Worm (Caenorhabditis elegans) whole organism, young adult: ENCODE measurements around the gene mrps-28.
A peak's percentile ranks its signal among the peaks of the same experiment; 100 is the strongest.

Source experiments
- B0035.1 ChIP-seq: sonication (generic microtip); optimal IDR thresholded peaks from 2 replicates; lab custom pipeline; 2016; ENCODE audit warnings: missing genetic modification characterization, mild to moderate bottlenecking, missing compliant biosample characterization, missing genotype, missing genetic modification reagents
- Y67H2A.10 ChIP-seq: fragments of 200-800 bp; sonication (Bioruptor generic); conservative IDR thresholded peaks from 2 replicates; pipeline ENCODE4 v1.3.6; 2022; ENCODE audit warnings: missing genetic modification reagents, missing genetic modification characterization, missing compliant biosample characterization
- ceh-79 ChIP-seq: sonication (generic microtip); optimal IDR thresholded peaks from 2 replicates; lab custom pipeline; 2017; ENCODE audit warnings: mild to moderate bottlenecking, missing genetic modification characterization, missing compliant biosample characterization
- madf-10 ChIP-seq: sonication (generic microtip); optimal IDR thresholded peaks from 2 replicates; lab custom pipeline; 2016; ENCODE audit warnings: mild to moderate bottlenecking, missing genetic modification characterization, missing compliant biosample characterization
- nhr-90 ChIP-seq: sonication (generic microtip); optimal IDR thresholded peaks from 2 replicates; lab custom pipeline; 2016; ENCODE audit warnings: missing genotype, mild to moderate bottlenecking, missing genetic modification characterization, missing compliant biosample characterization
- sea-2 ChIP-seq: fragments of 200-800 bp; sonication (Bioruptor generic); IDR thresholded peaks from 2 replicates; pipeline ENCODE4 v1.3.6; 2022; ENCODE audit warnings: missing genetic modification characterization, missing compliant biosample characterization

- TF ChIP-seq nhr-90 (tag; lab: Kevin White, UChicago) (peak; percentile 96), ceh-79 (peak; percentile 93), B0035.1 (tag; lab: Kevin White, UChicago) (peak; percentile 77), madf-10 (tag; lab: Kevin White, UChicago) (peak; percentile 85), sea-2 (peak; percentile 73), Y67H2A.10 (peak; percentile 53; the same call in 1 of the 2 replicates)
These were observed 1.0 kb upstream of the mrps-28 start for ce11 chrV:19643015-19643414.
